Worm (Caenorhabditis elegans): ENCODE data around the gene lmp-2.

ce11 chrX:1110723-1111122, 14.7 kb upstream of the lmp-2 start:
- TF ChIP-seq ztf-11 (tag; optimal IDR thresholded peaks at IDR 0.05) (no peak), sptf-1 (tag; optimal IDR thresholded peaks at IDR 0.05) (no peak), unc-62 (GFP tag; optimal IDR thresholded peaks at IDR 0.05) (no peak), mls-2 (tag; optimal IDR thresholded peaks at IDR 0.05) (no peak), unc-39 (tag; optimal IDR thresholded peaks at IDR 0.05) (no peak), lsy-2 (tag; optimal IDR thresholded peaks at IDR 0.05) (no peak)

All from whole organism, mixed stage, embryonic.